Fruit fly (Drosophila melanogaster) whole organism, embryonic: ENCODE results near the gene kri.

Experiments
- Bteb2 ChIP-seq: fragments of 200-800 bp; sonication (Bioruptor generic); optimal IDR thresholded peaks from 2 replicates; lab custom pipeline; 2016; ENCODE audit warnings: missing biosample characterization, missing genetic modification characterization
- CG10462 ChIP-seq: fragments of 200-800 bp; sonication (Bioruptor generic); optimal IDR thresholded peaks from 2 replicates; lab custom pipeline; 2016; ENCODE audit warnings: missing biosample characterization, missing genetic modification characterization
- CG11085 ChIP-seq: fragments of 200-800 bp; sonication (Bioruptor generic); IDR thresholded peaks from 2 replicates; pipeline ENCODE4 v1.3.6; 2022; ENCODE audit warnings: missing biosample characterization, missing genetic modification characterization
- CG11560 ChIP-seq: fragments of 200-800 bp; sonication (Bioruptor generic); IDR thresholded peaks from 3 replicates; pipeline ENCODE4 v1.3.6; 2022; ENCODE audit warnings: missing biosample characterization, missing genetic modification characterization
- CG12155 ChIP-seq: fragments of 200-800 bp; sonication (Bioruptor generic); optimal IDR thresholded peaks from 3 replicates; lab custom pipeline; 2016; ENCODE audit warnings: missing biosample characterization, missing genetic modification characterization
- CG12236 ChIP-seq: fragments of 200-800 bp; sonication (Bioruptor generic); optimal IDR thresholded peaks from 2 replicates; lab custom pipeline; 2016; ENCODE audit warnings: missing biosample characterization, missing genetic modification characterization
- CG13296 ChIP-seq: fragments of 200-800 bp; sonication (Bioruptor generic); optimal IDR thresholded peaks from 3 replicates; lab custom pipeline; 2018; ENCODE audit warnings: missing biosample characterization, mild to moderate bottlenecking, missing genetic modification characterization
- CG13775 ChIP-seq: fragments of 200-800 bp; sonication (Bioruptor generic); optimal IDR thresholded peaks from 3 replicates; lab custom pipeline; 2017; ENCODE audit warnings: missing biosample characterization, mild to moderate bottlenecking, missing genetic modification characterization
- CG13894 ChIP-seq: fragments of 200-800 bp; sonication (Bioruptor generic); optimal IDR thresholded peaks from 3 replicates; lab custom pipeline; 2018; ENCODE audit warnings: missing biosample characterization, mild to moderate bottlenecking, missing genetic modification characterization, moderate library complexity
- CG1602 ChIP-seq: fragments of 200-800 bp; sonication (Bioruptor generic); optimal IDR thresholded peaks from 3 replicates; lab custom pipeline; 2016; ENCODE audit warnings: missing biosample characterization, missing genetic modification characterization
- CG16813 ChIP-seq: fragments of 200-800 bp; sonication (Bioruptor generic); IDR thresholded peaks from 3 replicates; pipeline ENCODE4 v1.3.6; 2022; ENCODE audit warnings: missing biosample characterization, missing genetic modification characterization; ENCODE audit not compliant: partially characterized antibody
- CG17186 ChIP-seq: fragments of 200-800 bp; sonication (Bioruptor generic); optimal IDR thresholded peaks from 3 replicates; lab custom pipeline; 2017; ENCODE audit warnings: missing biosample characterization, missing genetic modification reagents, missing genetic modification characterization
- CG17829 ChIP-seq: fragments of 200-800 bp; optimal IDR thresholded peaks from 2 replicates; lab custom pipeline; 2019; ENCODE audit warnings: missing biosample characterization, mild to moderate bottlenecking, missing genetic modification characterization, moderate library complexity
- CG2116 ChIP-seq: fragments of 200-800 bp; sonication (Bioruptor generic); optimal IDR thresholded peaks from 3 replicates; lab custom pipeline; 2018; ENCODE audit warnings: missing biosample characterization, mild to moderate bottlenecking, missing genetic modification characterization
- CG30020 ChIP-seq: fragments of 200-800 bp; optimal IDR thresholded peaks from 2 replicates; lab custom pipeline; 2019; ENCODE audit warnings: missing biosample characterization, mild to moderate bottlenecking, missing genetic modification characterization, moderate library complexity
- CG32532 ChIP-seq: fragments of 200-800 bp; sonication (Bioruptor generic); IDR thresholded peaks from 2 replicates; pipeline ENCODE4 v1.3.6; 2022; ENCODE audit warnings: missing biosample characterization, missing genetic modification characterization
- CG3281 ChIP-seq: fragments of 200-800 bp; sonication (Bioruptor generic); optimal IDR thresholded peaks from 3 replicates; lab custom pipeline; 2017; ENCODE audit warnings: missing biosample characterization, mild to moderate bottlenecking, missing genetic modification characterization
- CG3407 ChIP-seq: fragments of 200-800 bp; sonication (Bioruptor generic); optimal IDR thresholded peaks from 2 replicates; lab custom pipeline; 2018; ENCODE audit warnings: missing biosample characterization, mild to moderate bottlenecking, missing genetic modification characterization
- CG34376 ChIP-seq: fragments of 200-800 bp; sonication (Bioruptor generic); optimal IDR thresholded peaks from 2 replicates; lab custom pipeline; 2018; ENCODE audit warnings: missing biosample characterization, mild to moderate bottlenecking, missing genetic modification characterization
- CG34422 ChIP-seq: fragments of 200-800 bp; sonication (Bioruptor generic); IDR thresholded peaks from 3 replicates; pipeline ENCODE4 v1.3.6; 2022; ENCODE audit warnings: missing biosample characterization, missing genetic modification characterization
- CG4854 ChIP-seq: fragments of 200-800 bp; sonication (Bioruptor generic); optimal IDR thresholded peaks from 2 replicates; lab custom pipeline; 2016; ENCODE audit warnings: missing biosample characterization, missing genetic modification characterization, inconsistent platforms
- CG6689 ChIP-seq: fragments of 200-800 bp; sonication (Bioruptor generic); IDR thresholded peaks from 2 replicates; pipeline ENCODE4 v1.3.6; 2022; ENCODE audit warnings: missing biosample characterization, missing genetic modification characterization
- CG7372 ChIP-seq: fragments of 200-800 bp; sonication (Bioruptor generic); IDR thresholded peaks from 2 replicates; pipeline ENCODE4 v1.3.6; 2022; ENCODE audit warnings: missing biosample characterization, missing genetic modification characterization
- CG8924 ChIP-seq: fragments of 200-800 bp; optimal IDR thresholded peaks from 3 replicates; lab custom pipeline; 2019; ENCODE audit warnings: missing biosample characterization, mild to moderate bottlenecking, missing genetic modification characterization, moderate library complexity
- CG8944 ChIP-seq: fragments of 200-800 bp; sonication (Bioruptor generic); optimal IDR thresholded peaks from 3 replicates; lab custom pipeline; 2016; ENCODE audit warnings: missing biosample characterization, missing genetic modification characterization
- CG9817 ChIP-seq: fragments of 200-800 bp; sonication (Bioruptor generic); optimal IDR thresholded peaks from 2 replicates; lab custom pipeline; 2018; ENCODE audit warnings: missing biosample characterization, mild to moderate bottlenecking, missing genetic modification characterization, moderate library complexity
- CTCF ChIP-seq: fragments of 200-800 bp; sonication (Bioruptor generic); optimal IDR thresholded peaks from 2 replicates; lab custom pipeline; 2017; ENCODE audit warnings: missing biosample characterization, mild to moderate bottlenecking, missing genetic modification characterization, moderate library complexity
- Chrac-16 ChIP-seq: fragments of 200-800 bp; sonication (Bioruptor generic); optimal IDR thresholded peaks from 3 replicates; lab custom pipeline; 2016; ENCODE audit warnings: missing biosample characterization, missing genetic modification characterization
- Hr51 ChIP-seq, 2 experiments: fragments of 200-800 bp; sonication (Bioruptor generic); optimal IDR thresholded peaks; 2 replicates in 1 of 2; 3 replicates in 1 of 2; lab custom pipeline; 2016 to 2018; ENCODE audit warnings: missing biosample characterization in 2 of 2, missing genetic modification characterization in 2 of 2, mild to moderate bottlenecking in 1 of 2, moderate library complexity in 1 of 2
- MTF-1 ChIP-seq: fragments of 200-800 bp; sonication (Bioruptor generic); optimal IDR thresholded peaks from 2 replicates; lab custom pipeline; 2018; ENCODE audit warnings: missing biosample characterization, mild to moderate bottlenecking, missing genetic modification characterization, borderline replicate concordance
- Max ChIP-seq: fragments of 200-800 bp; sonication (Bioruptor generic); optimal IDR thresholded peaks from 2 replicates; lab custom pipeline; 2016; ENCODE audit warnings: missing biosample characterization, mild to moderate bottlenecking, missing genetic modification characterization
- Mes4 ChIP-seq: fragments of 200-800 bp; sonication (Bioruptor generic); optimal IDR thresholded peaks from 2 replicates; lab custom pipeline; 2016; ENCODE audit warnings: missing biosample characterization, missing genetic modification characterization
- Oli ChIP-seq: fragments of 200-800 bp; sonication (Bioruptor generic); optimal IDR thresholded peaks from 2 replicates; lab custom pipeline; 2018; ENCODE audit warnings: missing biosample characterization, mild to moderate bottlenecking, missing genetic modification characterization, moderate library complexity
- Ptx1 ChIP-seq: fragments of 200-800 bp; sonication (Bioruptor generic); IDR thresholded peaks from 2 replicates; pipeline ENCODE4 v1.3.6; 2022; ENCODE audit warnings: missing biosample characterization, missing genetic modification characterization
- Side ChIP-seq: fragments of 200-800 bp; sonication (Bioruptor generic); optimal IDR thresholded peaks from 2 replicates; lab custom pipeline; 2016; ENCODE audit warnings: missing biosample characterization, missing genetic modification characterization
- Sin3A ChIP-seq: fragments of >200 bp; optimal IDR thresholded peaks from 2 replicates; lab custom pipeline; 2018
- Sry-β ChIP-seq: fragments of 200-800 bp; sonication (Bioruptor generic); optimal IDR thresholded peaks from 2 replicates; lab custom pipeline; 2018; ENCODE audit warnings: missing biosample characterization, mild to moderate bottlenecking, missing genetic modification characterization, moderate library complexity
- Ssrp ChIP-seq: fragments of 200-800 bp; sonication (Bioruptor generic); optimal IDR thresholded peaks from 2 replicates; lab custom pipeline; 2018; ENCODE audit warnings: missing biosample characterization, mild to moderate bottlenecking, missing genetic modification characterization, moderate library complexity
- YL-1 ChIP-seq: fragments of 200-800 bp; sonication (Bioruptor generic); optimal IDR thresholded peaks from 3 replicates; lab custom pipeline; 2017; ENCODE audit warnings: missing biosample characterization, mild to moderate bottlenecking, missing genetic modification characterization
- amos ChIP-seq: fragments of 200-800 bp; sonication (Bioruptor generic); IDR thresholded peaks from 2 replicates; pipeline ENCODE4 v1.3.6; 2022; ENCODE audit warnings: missing biosample characterization, missing genetic modification characterization; ENCODE audit not compliant: partially characterized antibody
- fu2 ChIP-seq: fragments of 200-800 bp; sonication (Bioruptor generic); optimal IDR thresholded peaks from 2 replicates; lab custom pipeline; 2016; ENCODE audit warnings: missing biosample characterization, missing genetic modification characterization
- gsb ChIP-seq: fragments of 200-800 bp; sonication (Bioruptor generic); IDR thresholded peaks from 2 replicates; pipeline ENCODE4 v1.3.6; 2022; ENCODE audit warnings: missing biosample characterization, missing genetic modification characterization
- hkb ChIP-seq, 2 experiments: fragments of 200-800 bp in 1 of 2; fragments of >200 bp in 1 of 2; sonication (Bioruptor generic) in 1 of 2; IDR thresholded peaks in 1 of 2; optimal IDR thresholded peaks in 1 of 2; 2 replicates each; pipeline versions ENCODE4 v1.3.6 to Lab custom; 2017 to 2022; ENCODE audit warnings: missing biosample characterization in 1 of 2, missing genetic modification characterization in 1 of 2
- nerfin-2 ChIP-seq: fragments of 200-800 bp; sonication (Bioruptor generic); IDR thresholded peaks from 2 replicates; pipeline ENCODE4 v1.3.6; 2022; ENCODE audit warnings: missing biosample characterization, missing genetic modification characterization; ENCODE audit not compliant: partially characterized antibody
- rib ChIP-seq: fragments of 200-800 bp; sonication (Bioruptor generic); IDR thresholded peaks from 2 replicates; pipeline ENCODE4 v1.3.6; 2022; ENCODE audit warnings: missing biosample characterization, missing genetic modification characterization
- sim ChIP-seq: fragments of 200-800 bp; sonication (Bioruptor generic); IDR thresholded peaks from 2 replicates; pipeline ENCODE4 v1.3.6; 2022; ENCODE audit warnings: missing biosample characterization, missing genetic modification characterization
- sna ChIP-seq: fragments of 200-800 bp; sonication (Bioruptor generic); IDR thresholded peaks from 2 replicates; pipeline ENCODE4 v1.3.6; 2022; ENCODE audit warnings: missing biosample characterization, missing genetic modification characterization; ENCODE audit not compliant: partially characterized antibody
- usp ChIP-seq: fragments of >200 bp; optimal IDR thresholded peaks from 2 replicates; lab custom pipeline; 2017; ENCODE audit warnings: missing biosample characterization, missing genetic modification characterization
- vvl ChIP-seq: fragments of 200-800 bp; sonication (Bioruptor generic); IDR thresholded peaks from 2 replicates; pipeline ENCODE4 v1.3.6; 2022; ENCODE audit warnings: missing biosample characterization, missing genetic modification characterization

The kri gene

DNA sequence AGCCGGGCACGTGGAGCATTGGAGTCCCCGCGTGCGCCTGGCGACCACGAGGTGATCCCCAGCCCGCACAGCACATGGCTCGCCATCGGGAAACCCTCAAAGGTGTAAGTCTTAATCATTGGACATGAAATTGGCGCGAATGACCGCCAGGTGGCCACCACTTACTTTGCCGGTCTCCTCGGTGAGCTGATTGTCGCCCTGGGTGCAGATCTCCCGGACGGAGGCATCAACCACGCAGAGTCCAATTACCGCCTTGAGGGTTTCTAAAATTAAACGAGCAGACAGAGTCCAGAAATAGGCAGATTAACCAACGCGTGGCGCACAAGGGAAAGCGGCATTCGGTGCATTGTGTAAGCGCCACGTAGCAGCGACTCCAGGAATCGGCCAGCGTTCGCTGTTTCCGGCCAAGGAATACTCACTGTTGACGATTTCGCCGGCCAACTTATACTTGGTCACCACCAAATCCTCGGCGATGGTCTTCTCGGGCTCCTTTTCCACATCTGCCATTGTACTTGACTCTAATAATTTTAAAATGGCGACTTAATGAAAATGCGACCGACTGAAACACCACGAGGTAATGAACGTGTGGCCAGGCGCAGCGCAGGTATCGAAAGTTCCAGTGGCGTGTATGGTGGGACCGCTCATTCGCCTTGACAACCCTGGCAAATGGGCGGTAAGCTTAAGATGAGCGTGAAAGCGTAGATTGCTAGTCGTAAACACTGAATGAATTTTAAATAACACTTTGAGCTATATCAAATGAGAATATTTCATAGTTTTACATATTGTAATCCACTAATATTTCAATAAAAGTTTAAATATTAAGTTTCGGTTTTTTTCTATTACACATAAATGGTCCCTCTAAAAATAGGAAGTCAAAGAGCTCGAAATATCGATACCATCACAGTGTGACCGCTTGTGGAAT, 45.6 kb upstream of the kri start, which contains the start of gene CG10576 (continued):
- TF ChIP-seq amos (GFP tag; lab: Robert Waterston, UW) (peak; percentile 58), CG11560 (no peak), Chrac-16 (GFP tag; lab: Kevin White, UChicago) (no peak), Mes4 (no peak), CG9817 (no peak), CG4854 (GFP tag; lab: Kevin White, UChicago) (no peak), CG12155 (GFP tag; lab: Kevin White, UChicago) (peak; percentile 18), CG2116 (peak; percentile 78), CG3281 (GFP tag; lab: Kevin White, UChicago) (no peak), CG34376 (GFP tag; lab: Kevin White, UChicago) (no peak), Ssrp (tag; lab: Kevin White, UChicago) (no peak), CG11085 (no peak), CG10462 (GFP tag; lab: Kevin White, UChicago) (no peak), usp (no peak), MTF-1 (no peak), CG6689 (no peak), rib (GFP tag; lab: Robert Waterston, UW) (no peak), Hr51 (GFP tag; optimal IDR thresholded peaks at IDR 0.05; lab: Kevin White, UChicago) (no peak), CG3407 (GFP tag; lab: Kevin White, UChicago) (no peak), CG30020 (no peak), CG1602 (GFP tag; lab: Kevin White, UChicago) (no peak), Max (GFP tag; lab: Kevin White, UChicago) (peak; percentile 93), CG8944 (GFP tag; lab: Kevin White, UChicago) (no peak), CG13296 (GFP tag; lab: Kevin White, UChicago) (no peak), CG16813 (GFP tag; lab: Robert Waterston, UW) (peak; percentile 60), Bteb2 (GFP tag; lab: Kevin White, UChicago) (no peak), CG8924 (no peak), CG13775 (GFP tag; lab: Kevin White, UChicago) (no peak), gsb (GFP tag; lab: Robert Waterston, UW) (no peak), YL-1 (peak; percentile 96), vvl (GFP tag; lab: Robert Waterston, UW) (0 out of 2 replicates have a peak, but pooled peaks have one; percentile 23), CG13894 (no peak), Oli (tag; lab: Kevin White, UChicago) (no peak), hkb (optimal IDR thresholded peaks at IDR 0.05; lab: Kevin White, UChicago) (no peak), hkb (GFP tag; IDR thresholded peaks at IDR 0.05; lab: Robert Waterston, UW) (no peak), CG7372 (GFP tag; lab: Robert Waterston, UW) (no peak), sna (GFP tag; lab: Robert Waterston, UW) (0 out of 2 replicates have a peak, but pooled peaks have one; percentile 45), CG17186 (GFP tag; lab: Kevin White, UChicago) (peak; percentile 39), Sin3A (peak; percentile 94), CG32532 (GFP tag; lab: Robert Waterston, UW) (0 out of 2 replicates have a peak, but pooled peaks have one; percentile 26), CG17829 (tag; lab: Kevin White, UChicago) (peak; percentile 57), CG34422 (GFP tag; lab: Robert Waterston, UW) (peak; percentile 80; the same call in 1 of the 3 replicates), Ptx1 (GFP tag; lab: Robert Waterston, UW) (no peak), CTCF (GFP tag; lab: Kevin White, UChicago) (peak; percentile 78), Sry-β (GFP tag; lab: Kevin White, UChicago) (no peak), fu2 (GFP tag; lab: Kevin White, UChicago) (no peak), Side (GFP tag; lab: Kevin White, UChicago) (peak; percentile 14), CG12236 (no peak), nerfin-2 (no peak), sim (GFP tag; lab: Robert Waterston, UW) (no peak)
